Worm (Caenorhabditis elegans): ENCODE measurements around the gene baz-2.
A peak's percentile ranks its signal among the peaks of the same experiment; 100 is the strongest.

Gene baz-2

ce11 chrIII:7642015-7642414 lies 13.8 kb downstream of the baz-2 start (continued):
- TF ChIP-seq tbp1 (GFP tag; optimal IDR thresholded peaks at IDR 0.05) (peak; percentile 92), F55B11.4 (tag; optimal IDR thresholded peaks at IDR 0.05; ENCODE audit: borderline replicate concordance, insufficient read depth) (no peak), rcor-1 (GFP tag; IDR thresholded peaks at IDR 0.05) (peak; percentile 49), lsy-27 (tag; optimal IDR thresholded peaks at IDR 0.05; ENCODE audit: borderline replicate concordance, insufficient read depth) (peak; percentile 20), ztf-3 (GFP tag; optimal IDR thresholded peaks at IDR 0.05) (no peak), F10E7.11 (tag; optimal IDR thresholded peaks at IDR 0.05) (no peak), madf-10 (tag; optimal IDR thresholded peaks at IDR 0.05) (peak; percentile 5), ztf-6 (GFP tag; IDR thresholded peaks at IDR 0.05) (no peak), F37B4.10 (GFP tag; IDR thresholded peaks at IDR 0.05) (no peak), nfyb-1 (GFP tag; IDR thresholded peaks at IDR 0.05) (peak; percentile 63; the same call in 1 of the 2 replicates), Y53G8AR.9 (GFP tag; conservative IDR thresholded peaks at IDR 0.05) (peak; percentile 69; the same call in 1 of the 2 replicates), dpff-1 (tag; optimal IDR thresholded peaks at IDR 0.05) (no peak), snpc-4 (GFP tag; optimal IDR thresholded peaks at IDR 0.05) (no peak), snpc-4 (tag; optimal IDR thresholded peaks at IDR 0.05) (no peak), ztf-22 (GFP tag; optimal IDR thresholded peaks at IDR 0.05) (no peak), B0019.2 (GFP tag; conservative IDR thresholded peaks at IDR 0.05) (no peak), ceh-100 (GFP tag; IDR thresholded peaks at IDR 0.05) (no peak; the same call in 1 of the 2 replicates), nhr-90 (tag; optimal IDR thresholded peaks at IDR 0.05) (peak; percentile 59), ZK185.1 (tag; optimal IDR thresholded peaks at IDR 0.05; ENCODE audit: poor library complexity, severe bottlenecking) (peak; percentile 61), him-1 (tag; optimal IDR thresholded peaks at IDR 0.05) (no peak), lin-40 (tag; optimal IDR thresholded peaks at IDR 0.05) (peak; percentile 42), ceh-40 (GFP tag; IDR thresholded peaks at IDR 0.05) (0 out of 2 replicates have a peak, but pooled peaks have one; percentile 44), Y56A3A.18 (GFP tag; IDR thresholded peaks at IDR 0.05) (peak; percentile 80; the same call in 1 of the 2 replicates), T07F8.4 (tag; optimal IDR thresholded peaks at IDR 0.05) (no peak), sdz-38 (tag; optimal IDR thresholded peaks at IDR 0.05) (no peak), rpc-1 (optimal IDR thresholded peaks at IDR 0.05) (peak; percentile 71), rpc-1 (tag; optimal IDR thresholded peaks at IDR 0.05) (peak; percentile 88), efl-1 (GFP tag; optimal IDR thresholded peaks at IDR 0.05) (no peak), mxl-1 (tag; optimal IDR thresholded peaks at IDR 0.05) (peak; percentile 22), ceh-91 (GFP tag; IDR thresholded peaks at IDR 0.05) (no peak), lsl-1 (GFP tag; optimal IDR thresholded peaks at IDR 0.05) (peak; percentile 29), pbrm-1 (GFP tag; IDR thresholded peaks at IDR 0.05) (no peak), rec-8 (tag; optimal IDR thresholded peaks at IDR 0.05) (peak in 1 of 2 experiments; percentile 30), repo-1 (tag; optimal IDR thresholded peaks at IDR 0.05) (peak; percentile 1), hrde-1 (tag; optimal IDR thresholded peaks at IDR 0.05; ENCODE audit: borderline replicate concordance) (peak; percentile 5), unc-130 (GFP tag; optimal IDR thresholded peaks at IDR 0.05) (no peak), sea-2 (GFP tag; IDR thresholded peaks at IDR 0.05) (no peak), madf-3 (GFP tag; IDR thresholded peaks at IDR 0.05) (0 out of 2 replicates have a peak, but pooled peaks have one; percentile 14), let-526 (GFP tag; IDR thresholded peaks at IDR 0.05) (0 out of 2 replicates have a peak, but pooled peaks have one; percentile 33), hsf-1 (GFP tag; IDR thresholded peaks at IDR 0.05) (no peak), attf-3 (GFP tag; conservative IDR thresholded peaks at IDR 0.05) (no peak), K12H6.12 (tag; optimal IDR thresholded peaks at IDR 0.05) (no peak), athp-1 (tag; optimal IDR thresholded peaks at IDR 0.05) (peak; percentile 15), F23B12.7 (tag; optimal IDR thresholded peaks at IDR 0.05; ENCODE audit: insufficient read depth) (no peak)

Measured in whole organism, young adult.